Fruit fly (Drosophila melanogaster) whole organism, embryonic: ENCODE results near the gene Alg12.

ENCODE experiments used
- Aef1 ChIP-seq: fragments of 200-800 bp; sonication (Bioruptor generic); IDR thresholded peaks from 3 replicates; pipeline ENCODE4 v1.3.6; 2022; ENCODE audit warnings: missing biosample characterization, missing genetic modification characterization
- CG10267 ChIP-seq: fragments of 200-800 bp; sonication (Bioruptor generic); optimal IDR thresholded peaks from 2 replicates; lab custom pipeline; 2018; ENCODE audit warnings: missing biosample characterization, mild to moderate bottlenecking, missing genetic modification characterization, moderate library complexity
- CG10959 ChIP-seq: fragments of 200-800 bp; sonication (Bioruptor generic); IDR thresholded peaks from 2 replicates; pipeline ENCODE4 v1.3.6; 2022; ENCODE audit warnings: missing biosample characterization, missing genetic modification characterization
- CG12219 ChIP-seq: fragments of 200-800 bp; sonication (Bioruptor generic); optimal IDR thresholded peaks from 3 replicates; lab custom pipeline; 2018; ENCODE audit warnings: missing biosample characterization, mild to moderate bottlenecking, missing genetic modification characterization
- CG13296 ChIP-seq: fragments of 200-800 bp; sonication (Bioruptor generic); optimal IDR thresholded peaks from 3 replicates; lab custom pipeline; 2018; ENCODE audit warnings: missing biosample characterization, mild to moderate bottlenecking, missing genetic modification characterization
- CG16813 ChIP-seq: fragments of 200-800 bp; sonication (Bioruptor generic); IDR thresholded peaks from 3 replicates; pipeline ENCODE4 v1.3.6; 2022; ENCODE audit warnings: missing biosample characterization, missing genetic modification characterization; ENCODE audit not compliant: partially characterized antibody
- CG17359 ChIP-seq: fragments of 200-800 bp; sonication (Bioruptor generic); optimal IDR thresholded peaks from 3 replicates; lab custom pipeline; 2018; ENCODE audit warnings: missing biosample characterization, mild to moderate bottlenecking, missing genetic modification characterization, moderate library complexity
- CG18262 ChIP-seq: fragments of 200-800 bp; optimal IDR thresholded peaks from 3 replicates; lab custom pipeline; 2019; ENCODE audit warnings: missing biosample characterization, mild to moderate bottlenecking, missing genetic modification characterization, moderate library complexity
- CG18599 ChIP-seq: fragments of 200-800 bp; sonication (Bioruptor generic); optimal IDR thresholded peaks from 3 replicates; lab custom pipeline; 2017; ENCODE audit warnings: missing biosample characterization, missing genetic modification characterization, mild to moderate bottlenecking, moderate library complexity, missing genetic modification reagents
- CG2678 ChIP-seq: fragments of 200-800 bp; sonication (Bioruptor generic); optimal IDR thresholded peaks from 3 replicates; lab custom pipeline; 2019; ENCODE audit warnings: missing biosample characterization, mild to moderate bottlenecking, missing genetic modification characterization, moderate library complexity
- CG2712 ChIP-seq: fragments of 200-800 bp; optimal IDR thresholded peaks from 3 replicates; lab custom pipeline; 2019; ENCODE audit warnings: missing biosample characterization, mild to moderate bottlenecking, missing genetic modification characterization, moderate library complexity
- CG2889 ChIP-seq: fragments of 200-800 bp; sonication (Bioruptor generic); IDR thresholded peaks from 3 replicates; pipeline ENCODE4 v1.3.6; 2022; ENCODE audit warnings: missing biosample characterization, missing genetic modification characterization
- CG34376 ChIP-seq: fragments of 200-800 bp; sonication (Bioruptor generic); optimal IDR thresholded peaks from 2 replicates; lab custom pipeline; 2018; ENCODE audit warnings: missing biosample characterization, mild to moderate bottlenecking, missing genetic modification characterization
- CG3838 ChIP-seq: fragments of 200-800 bp; sonication (Bioruptor generic); optimal IDR thresholded peaks from 3 replicates; lab custom pipeline; 2016; ENCODE audit warnings: missing biosample characterization, missing genetic modification characterization
- CG6765 ChIP-seq: fragments of 200-800 bp; sonication (Bioruptor generic); optimal IDR thresholded peaks from 3 replicates; lab custom pipeline; 2017; ENCODE audit warnings: missing biosample characterization, mild to moderate bottlenecking, missing genetic modification characterization
- CG7987 ChIP-seq: fragments of 200-800 bp; sonication (Bioruptor generic); optimal IDR thresholded peaks from 2 replicates; lab custom pipeline; 2018; ENCODE audit warnings: missing biosample characterization, mild to moderate bottlenecking, missing genetic modification characterization, moderate library complexity
- CG8924 ChIP-seq: fragments of 200-800 bp; optimal IDR thresholded peaks from 3 replicates; lab custom pipeline; 2019; ENCODE audit warnings: missing biosample characterization, mild to moderate bottlenecking, missing genetic modification characterization, moderate library complexity
- CkIIα-i1 ChIP-seq: fragments of 200-800 bp; sonication (Bioruptor generic); IDR thresholded peaks from 2 replicates; pipeline ENCODE4 v1.3.6; 2022; ENCODE audit warnings: missing biosample characterization, missing genetic modification characterization
- CoRest ChIP-seq: fragments of 200-800 bp; sonication (Bioruptor generic); optimal IDR thresholded peaks from 3 replicates; lab custom pipeline; 2018; ENCODE audit warnings: missing biosample characterization, mild to moderate bottlenecking, missing genetic modification characterization, moderate library complexity
- Dfd ChIP-seq, 2 experiments: fragments of >200 bp; optimal IDR thresholded peaks; 2 replicates each; lab custom pipeline; 2017; ENCODE audit warnings: missing biosample characterization in 2 of 2, missing genetic modification characterization in 2 of 2
- Fer1 ChIP-seq: fragments of 200-800 bp; sonication (Bioruptor generic); optimal IDR thresholded peaks from 2 replicates; lab custom pipeline; 2017; ENCODE audit warnings: missing biosample characterization, mild to moderate bottlenecking, missing genetic modification characterization
- Hand ChIP-seq: fragments of 200-800 bp; sonication (Bioruptor generic); optimal IDR thresholded peaks from 2 replicates; lab custom pipeline; 2017; ENCODE audit warnings: mild to moderate bottlenecking, missing biosample characterization, missing genetic modification reagents, missing genetic modification characterization
- HmgZ ChIP-seq: fragments of 200-800 bp; sonication (Bioruptor generic); optimal IDR thresholded peaks from 2 replicates; lab custom pipeline; 2018; ENCODE audit warnings: missing biosample characterization, mild to moderate bottlenecking, missing genetic modification characterization
- Hmr ChIP-seq: fragments of 200-800 bp; sonication (Bioruptor generic); optimal IDR thresholded peaks from 3 replicates; lab custom pipeline; 2017; ENCODE audit warnings: mild to moderate bottlenecking, missing biosample characterization, missing genetic modification reagents, missing genetic modification characterization
- Hr78 ChIP-seq, 2 experiments: fragments of 200-800 bp in 1 of 2; fragments of >200 bp in 1 of 2; sonication (Bioruptor generic) in 1 of 2; optimal IDR thresholded peaks; 2 replicates each; lab custom pipeline; 2017 to 2019; ENCODE audit warnings: missing biosample characterization in 2 of 2, missing genetic modification characterization in 2 of 2, mild to moderate bottlenecking in 1 of 2, moderate library complexity in 1 of 2
- Hsf ChIP-seq: fragments of 200-800 bp; sonication (Bioruptor generic); optimal IDR thresholded peaks from 3 replicates; lab custom pipeline; 2016; ENCODE audit warnings: missing biosample characterization, missing genetic modification characterization
- Kr ChIP-seq: fragments of 200-800 bp; sonication (Bioruptor generic); optimal IDR thresholded peaks from 2 replicates; lab custom pipeline; 2017; ENCODE audit warnings: missing biosample characterization, mild to moderate bottlenecking, missing genetic modification characterization
- Lpt ChIP-seq: fragments of >200 bp; optimal IDR thresholded peaks from 2 replicates; lab custom pipeline; 2018; ENCODE audit warnings: missing biosample characterization, missing genetic modification characterization
- Med ChIP-seq: fragments of 200-800 bp; sonication (Bioruptor generic); peaks from one replicate; lab custom pipeline; 2016; ENCODE audit warnings: missing biosample characterization, missing genetic modification characterization, mild to moderate bottlenecking, inconsistent platforms, moderate library complexity
- NC2α ChIP-seq: fragments of 200-800 bp; sonication (Bioruptor generic); optimal IDR thresholded peaks from 2 replicates; lab custom pipeline; 2016; ENCODE audit warnings: missing biosample characterization, missing genetic modification characterization
- Rfx ChIP-seq: fragments of 200-800 bp; sonication (Bioruptor generic); IDR thresholded peaks from 2 replicates; pipeline ENCODE4 v1.3.6; 2022; ENCODE audit warnings: missing biosample characterization, missing genetic modification characterization
- caup ChIP-seq: fragments of 200-800 bp; sonication (Bioruptor generic); optimal IDR thresholded peaks from 3 replicates; lab custom pipeline; 2017; ENCODE audit warnings: missing biosample characterization, mild to moderate bottlenecking, missing genetic modification characterization, moderate library complexity; ENCODE audit not compliant: severe bottlenecking
- chinmo ChIP-seq: fragments of 200-800 bp; sonication (Bioruptor generic); IDR thresholded peaks from 4 replicates; pipeline ENCODE4 v1.3.6; 2022; ENCODE audit warnings: missing biosample characterization, missing genetic modification characterization; ENCODE audit not compliant: partially characterized antibody
- emc ChIP-seq: fragments of 200-800 bp; sonication (Bioruptor generic); optimal IDR thresholded peaks from 2 replicates; lab custom pipeline; 2016; ENCODE audit warnings: missing biosample characterization, missing genetic modification characterization
- exex ChIP-seq: fragments of 200-800 bp; sonication (Bioruptor generic); optimal IDR thresholded peaks from 4 replicates; lab custom pipeline; 2018; ENCODE audit warnings: missing biosample characterization, mild to moderate bottlenecking, missing genetic modification characterization, moderate library complexity
- ham ChIP-seq: fragments of 200-800 bp; sonication (Bioruptor generic); IDR thresholded peaks from 2 replicates; pipeline ENCODE4 v1.3.6; 2022; ENCODE audit warnings: missing biosample characterization, missing genetic modification characterization
- jing ChIP-seq: fragments of 200-800 bp; sonication (Bioruptor generic); optimal IDR thresholded peaks from 2 replicates; lab custom pipeline; 2018; ENCODE audit warnings: missing biosample characterization, mild to moderate bottlenecking, missing genetic modification characterization
- kay ChIP-seq: fragments of 200-800 bp; sonication (Bioruptor generic); optimal IDR thresholded peaks from 2 replicates; lab custom pipeline; 2016; ENCODE audit warnings: missing biosample characterization, missing genetic modification characterization
- knrl ChIP-seq: fragments of 200-800 bp; sonication (Bioruptor generic); IDR thresholded peaks from 3 replicates; pipeline ENCODE4 v1.3.6; 2022; ENCODE audit warnings: missing biosample characterization, missing genetic modification characterization; ENCODE audit not compliant: partially characterized antibody
- lab ChIP-seq: fragments of 200-800 bp; sonication (Bioruptor generic); optimal IDR thresholded peaks from 3 replicates; lab custom pipeline; 2017; ENCODE audit warnings: missing biosample characterization, missing genetic modification characterization, mild to moderate bottlenecking, moderate library complexity, missing genetic modification reagents
- lbe ChIP-seq: fragments of 200-800 bp; sonication (Bioruptor generic); optimal IDR thresholded peaks from 2 replicates; lab custom pipeline; 2016; ENCODE audit warnings: missing biosample characterization, mild to moderate bottlenecking, missing genetic modification characterization
- lola ChIP-seq, 3 experiments: fragments of >200 bp in 2 of 3; fragments of 200-800 bp in 1 of 3; sonication (Bioruptor generic) in 1 of 3; optimal IDR thresholded peaks; 2 replicates each; lab custom pipeline; 2017 to 2019; ENCODE audit warnings: missing biosample characterization in 3 of 3, missing genetic modification characterization in 3 of 3, mild to moderate bottlenecking in 1 of 3, moderate library complexity in 1 of 3
- onecut ChIP-seq: fragments of 200-800 bp; sonication (Bioruptor generic); IDR thresholded peaks from 2 replicates; pipeline ENCODE4 v1.3.6; 2022; ENCODE audit warnings: missing biosample characterization, missing genetic modification characterization
- pum ChIP-seq: fragments of 200-800 bp; sonication (Bioruptor generic); optimal IDR thresholded peaks from 2 replicates; lab custom pipeline; 2016; ENCODE audit warnings: missing biosample characterization, missing genetic modification characterization
- rib ChIP-seq: fragments of 200-800 bp; sonication (Bioruptor generic); IDR thresholded peaks from 2 replicates; pipeline ENCODE4 v1.3.6; 2022; ENCODE audit warnings: missing biosample characterization, missing genetic modification characterization
- row ChIP-seq: fragments of 200-800 bp; sonication (Bioruptor generic); IDR thresholded peaks from 3 replicates; pipeline ENCODE4 v1.3.6; 2022; ENCODE audit warnings: missing biosample characterization, missing genetic modification characterization
- slou ChIP-seq: fragments of 200-800 bp; sonication (Bioruptor generic); optimal IDR thresholded peaks from 3 replicates; lab custom pipeline; 2016; ENCODE audit warnings: missing biosample characterization, missing genetic modification characterization
- sug ChIP-seq: fragments of 200-800 bp; optimal IDR thresholded peaks from 2 replicates; lab custom pipeline; 2019; ENCODE audit warnings: missing biosample characterization, mild to moderate bottlenecking, missing genetic modification characterization, moderate library complexity
- usp ChIP-seq: fragments of >200 bp; optimal IDR thresholded peaks from 2 replicates; lab custom pipeline; 2017; ENCODE audit warnings: missing biosample characterization, missing genetic modification characterization
- wor ChIP-seq: fragments of 200-800 bp; sonication (Bioruptor generic); IDR thresholded peaks from 2 replicates; pipeline ENCODE4 v1.3.6; 2022; ENCODE audit warnings: missing biosample characterization, missing genetic modification characterization
- zfh1 ChIP-seq: fragments of 200-800 bp; sonication (Bioruptor generic); IDR thresholded peaks from 3 replicates; pipeline ENCODE4 v1.3.6; 2022; ENCODE audit warnings: missing biosample characterization, missing genetic modification characterization

The Alg12 gene

DNA sequence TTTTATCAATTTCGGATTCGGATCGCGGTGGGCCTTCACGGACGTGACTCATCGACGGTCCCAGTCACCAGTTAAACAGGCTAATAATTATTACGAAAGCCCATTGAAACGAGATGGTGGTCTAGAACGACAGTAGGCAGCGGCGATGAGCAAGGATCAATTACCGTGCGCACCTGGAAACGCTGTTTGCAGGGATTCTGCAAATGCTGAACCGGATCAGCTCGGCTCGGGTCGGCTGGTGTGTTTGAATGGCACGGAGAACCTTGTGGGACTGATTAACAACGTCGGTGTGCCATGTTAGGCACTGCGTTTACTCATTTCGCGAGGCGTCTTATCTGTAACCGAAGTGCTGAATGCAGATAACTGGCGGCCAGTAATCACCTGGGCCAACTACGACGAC lies 17.9 kb downstream of the Alg12 start, which contains the start of gene Whamy (continued):
- no peak for TF ChIP-seq ham
- TF ChIP-seq rib (GFP tag; lab: Robert Waterston, UW) = no peak
- no peak for TF ChIP-seq caup (GFP tag; lab: Kevin White, UChicago)
- TF ChIP-seq CG16813 (GFP tag; lab: Robert Waterston, UW) = no peak
- no peak for TF ChIP-seq CG10267
- TF ChIP-seq CG34376 (GFP tag; lab: Kevin White, UChicago) = peak; percentile 76
- TF ChIP-seq chinmo (GFP tag; lab: Robert Waterston, UW) = 0 out of 4 replicates have a peak, but pooled peaks have one; percentile 33
- peak; percentile 66 for TF ChIP-seq lab
- no peak for TF ChIP-seq Hsf (GFP tag; lab: Kevin White, UChicago)
- TF ChIP-seq CG3838 (GFP tag; lab: Kevin White, UChicago) = no peak
- TF ChIP-seq exex (tag; lab: Kevin White, UChicago) = peak; percentile 74
- no peak for TF ChIP-seq pum (GFP tag; lab: Kevin White, UChicago)
- no peak for TF ChIP-seq emc (GFP tag; lab: Kevin White, UChicago)
- no peak for TF ChIP-seq wor (GFP tag; lab: Robert Waterston, UW)
- TF ChIP-seq lbe (GFP tag; lab: Kevin White, UChicago) = no peak
- TF ChIP-seq CG2889 = no peak
- no peak for TF ChIP-seq Kr (GFP tag; lab: Kevin White, UChicago)
- TF ChIP-seq Hand (GFP tag; lab: Kevin White, UChicago) = no peak
- peak; percentile 5 for TF ChIP-seq CG13296 (GFP tag; lab: Kevin White, UChicago)
- TF ChIP-seq onecut (GFP tag; lab: Robert Waterston, UW) = no peak
- TF ChIP-seq CG2678 (tag; lab: Kevin White, UChicago) = no peak
- no peak for TF ChIP-seq CG12219 (GFP tag; lab: Kevin White, UChicago)
- peak; percentile 36 for TF ChIP-seq CG18599
- no peak for TF ChIP-seq CG17359 (tag; lab: Kevin White, UChicago)
- TF ChIP-seq Dfd (GFP tag; optimal IDR thresholded peaks at IDR 0.05; lab: Kevin White, UChicago) = no peak
- TF ChIP-seq CoRest (tag; lab: Kevin White, UChicago) = no peak
- TF ChIP-seq HmgZ = peak; percentile 21
- TF ChIP-seq knrl = no peak
- no peak for TF ChIP-seq usp (GFP tag; lab: Kevin White, UChicago)
- TF ChIP-seq row (GFP tag; lab: Robert Waterston, UW) = no peak
- no peak for TF ChIP-seq Rfx (GFP tag; lab: Robert Waterston, UW)
- no peak for TF ChIP-seq CkIIα-i1 (GFP tag; lab: Robert Waterston, UW)
- no peak for TF ChIP-seq CG2712
- no peak for TF ChIP-seq CG18262 (tag; lab: Kevin White, UChicago)
- TF ChIP-seq sug (tag; lab: Kevin White, UChicago) = peak; percentile 75
- TF ChIP-seq CG7987 (GFP tag; lab: Kevin White, UChicago) = no peak
- TF ChIP-seq lola (GFP tag; optimal IDR thresholded peaks at IDR 0.05; lab: Kevin White, UChicago) = no peak
- peak; percentile 70 for TF ChIP-seq Med (GFP tag; lab: Kevin White, UChicago)
- no peak for TF ChIP-seq Lpt
- no peak for TF ChIP-seq Hr78 (GFP tag; optimal IDR thresholded peaks at IDR 0.05; lab: Kevin White, UChicago)
- no peak for TF ChIP-seq CG6765 (GFP tag; lab: Kevin White, UChicago)
- TF ChIP-seq CG8924 (tag; lab: Kevin White, UChicago) = no peak
- TF ChIP-seq NC2α (GFP tag; lab: Kevin White, UChicago) = no peak
- TF ChIP-seq Hmr = peak; percentile 20
- TF ChIP-seq Fer1 (GFP tag; lab: Kevin White, UChicago) = no peak
- no peak for TF ChIP-seq Aef1 (GFP tag; lab: Robert Waterston, UW)
- no peak for TF ChIP-seq slou
- TF ChIP-seq jing (GFP tag; lab: Kevin White, UChicago) = no peak
- TF ChIP-seq zfh1 (GFP tag; lab: Robert Waterston, UW) = no peak
- no peak for TF ChIP-seq CG10959 (GFP tag; lab: Robert Waterston, UW)
- peak; percentile 44 for TF ChIP-seq kay (GFP tag; lab: Kevin White, UChicago)
